Worm (Caenorhabditis elegans): Measurements from ENCODE around the gene K07B1.4.

- TF ChIP-seq ama-1 (optimal IDR thresholded peaks at IDR 0.05) (no peak), tbx-11 (GFP tag; IDR thresholded peaks at IDR 0.05) (no peak), aly-1 (tag; optimal IDR thresholded peaks at IDR 0.05) (no peak), hmg-4 (GFP tag; optimal IDR thresholded peaks at IDR 0.05) (no peak)
These were observed 4.7 kb downstream of the K07B1.4 start, which contains the start of gene acl-14 for ce11 chrV:9333316-9334048.
